Fruit fly (Drosophila melanogaster) whole organism, wandering third instar larva: ENCODE measurements around the gene Ugt35E2.

Experiments
- Abd-B ChIP-seq: fragments of >200 bp; optimal IDR thresholded peaks from 2 replicates; lab custom pipeline; 2017; ENCODE audit warnings: missing biosample characterization, missing genetic modification characterization
- CG32264 ChIP-seq: fragments of 200-800 bp; sonication (Bioruptor generic); optimal IDR thresholded peaks from 2 replicates; lab custom pipeline; 2016; ENCODE audit warnings: missing biosample characterization, missing genetic modification characterization
- CG9705 ChIP-seq: fragments of 200-800 bp; sonication (Bioruptor generic); optimal IDR thresholded peaks from 2 replicates; lab custom pipeline; 2018; ENCODE audit warnings: missing biosample characterization, mild to moderate bottlenecking, missing genetic modification characterization
- CrebA ChIP-seq: fragments of 200-800 bp; sonication (Bioruptor generic); optimal IDR thresholded peaks from 2 replicates; lab custom pipeline; 2016; ENCODE audit warnings: missing biosample characterization, mild to moderate bottlenecking, missing genetic modification characterization, borderline replicate concordance
- Dfd ChIP-seq: fragments of >200 bp; optimal IDR thresholded peaks from 2 replicates; lab custom pipeline; 2017; ENCODE audit warnings: missing biosample characterization, missing genetic modification characterization
- Dif ChIP-seq: fragments of 200-275, 200-300 bp; sonication (Bioruptor generic); optimal IDR thresholded peaks from 2 replicates; lab custom pipeline; 2018; ENCODE audit warnings: missing biosample characterization, missing genetic modification characterization; ENCODE audit not compliant: partially characterized antibody
- GATAd ChIP-seq: sonication (Bioruptor generic); optimal IDR thresholded peaks from 2 replicates; lab custom pipeline; 2016; ENCODE audit warnings: missing biosample characterization, missing genetic modification characterization
- HLH106 ChIP-seq: fragments of 200-800 bp; optimal IDR thresholded peaks from 3 replicates; lab custom pipeline; 2019; ENCODE audit warnings: missing biosample characterization, mild to moderate bottlenecking, missing genetic modification characterization, moderate library complexity
- Hnf4 ChIP-seq: fragments of 200-800 bp; sonication (Bioruptor generic); optimal IDR thresholded peaks from 2 replicates; lab custom pipeline; 2016; ENCODE audit warnings: missing biosample characterization, mild to moderate bottlenecking, missing genetic modification characterization
- Hr78 ChIP-seq: fragments of >200 bp; optimal IDR thresholded peaks from 2 replicates; lab custom pipeline; 2017; ENCODE audit warnings: missing biosample characterization, missing genetic modification characterization
- Hr83 ChIP-seq: fragments of 200-300 bp; sonication (Bioruptor generic); optimal IDR thresholded peaks from 2 replicates; lab custom pipeline; 2016; ENCODE audit warnings: missing biosample characterization, mild to moderate bottlenecking, missing genetic modification characterization, moderate library complexity; ENCODE audit not compliant: poor library complexity, severe bottlenecking
- Jra ChIP-seq: sonication (Bioruptor generic); optimal IDR thresholded peaks from 2 replicates; lab custom pipeline; 2016; ENCODE audit warnings: missing biosample characterization, missing genetic modification characterization
- Mio ChIP-seq: sonication (Bioruptor generic); optimal IDR thresholded peaks from 2 replicates; lab custom pipeline; 2016; ENCODE audit warnings: missing biosample characterization, missing genetic modification characterization
- Myc ChIP-seq: fragments of >200 bp; optimal IDR thresholded peaks from 2 replicates; lab custom pipeline; 2017
- N ChIP-seq: fragments of >200 bp; optimal IDR thresholded peaks from 2 replicates; lab custom pipeline; 2018; ENCODE audit warnings: missing biosample characterization, missing external identifiers, missing genetic modification characterization
- OdsH ChIP-seq: fragments of 200-800 bp; sonication (Bioruptor generic); optimal IDR thresholded peaks from 2 replicates; lab custom pipeline; 2016; ENCODE audit warnings: missing biosample characterization, mild to moderate bottlenecking, missing genetic modification characterization
- Rel ChIP-seq, 2 experiments: fragments of 200-800 bp; sonication (Bioruptor generic) in 1 of 2; optimal IDR thresholded peaks; 2 replicates in 1 of 2; 3 replicates in 1 of 2; lab custom pipeline; 2016 to 2019; ENCODE audit warnings: mild to moderate bottlenecking in 2 of 2, missing biosample characterization in 2 of 2, missing genetic modification characterization in 2 of 2, moderate library complexity in 1 of 2
- Sp1 ChIP-seq: fragments of 200-800 bp; sonication (Bioruptor generic); optimal IDR thresholded peaks from 3 replicates; lab custom pipeline; 2019; ENCODE audit warnings: missing biosample characterization, mild to moderate bottlenecking, missing genetic modification characterization, moderate library complexity
- Vsx2 ChIP-seq: fragments of 200-300, 225-300 bp; sonication (Bioruptor generic); optimal IDR thresholded peaks from 2 replicates; lab custom pipeline; 2018; ENCODE audit warnings: missing biosample characterization, missing genetic modification characterization; ENCODE audit not compliant: partially characterized antibody
- br ChIP-seq: fragments of 200-800 bp; sonication (Bioruptor generic); optimal IDR thresholded peaks from 2 replicates; lab custom pipeline; 2016; ENCODE audit warnings: missing biosample characterization, missing genetic modification characterization
- brk ChIP-seq: fragments of 200-800 bp; sonication (Bioruptor generic); optimal IDR thresholded peaks from 2 replicates; lab custom pipeline; 2016; ENCODE audit warnings: missing biosample characterization, mild to moderate bottlenecking, missing genetic modification characterization
- dl ChIP-seq, 2 experiments: fragments of 175-275, 200-275 bp in 1 of 2; fragments of 200-275 bp in 1 of 2; sonication (Bioruptor generic); optimal IDR thresholded peaks; lab custom pipeline; 2018; ENCODE audit warnings: mild to moderate bottlenecking in 2 of 2, missing biosample characterization in 2 of 2, missing genetic modification characterization in 2 of 2, moderate library complexity in 2 of 2; ENCODE audit not compliant: partially characterized antibody in 2 of 2, insufficient read depth in 1 of 2
- dmrt93B ChIP-seq: fragments of 200-800 bp; sonication (Bioruptor generic); optimal IDR thresholded peaks from 2 replicates; lab custom pipeline; 2018; ENCODE audit warnings: missing biosample characterization, mild to moderate bottlenecking, missing genetic modification characterization
- dsf ChIP-seq: sonication (Bioruptor generic); optimal IDR thresholded peaks from 2 replicates; lab custom pipeline; 2016; ENCODE audit warnings: missing biosample characterization, missing genetic modification characterization, borderline replicate concordance
- ey ChIP-seq: fragments of 200-800 bp; sonication (Bioruptor generic); optimal IDR thresholded peaks from 2 replicates; lab custom pipeline; 2016; ENCODE audit warnings: missing biosample characterization, missing genetic modification characterization
- foxo ChIP-seq, 2 experiments: fragments of 200-800 bp; sonication (Bioruptor generic); optimal IDR thresholded peaks; 2 replicates in 1 of 2; 3 replicates in 1 of 2; lab custom pipeline; 2016 to 2017; ENCODE audit warnings: missing biosample characterization in 2 of 2, missing genetic modification characterization in 2 of 2
- fru ChIP-seq: fragments of 200-800 bp; sonication (Bioruptor generic); optimal IDR thresholded peaks from 3 replicates; lab custom pipeline; 2016; ENCODE audit warnings: missing biosample characterization, mild to moderate bottlenecking, missing genetic modification characterization
- h ChIP-seq: fragments of 200-800 bp; sonication (Bioruptor generic); optimal IDR thresholded peaks from 3 replicates; lab custom pipeline; 2016; ENCODE audit warnings: missing biosample characterization, mild to moderate bottlenecking, missing genetic modification characterization
- jim ChIP-seq: fragments of 175-275, 200-325 bp; sonication (Bioruptor generic); optimal IDR thresholded peaks from 2 replicates; lab custom pipeline; 2016; ENCODE audit warnings: missing biosample characterization, mild to moderate bottlenecking, missing genetic modification characterization
- lola ChIP-seq: fragments of >200 bp; optimal IDR thresholded peaks from 2 replicates; lab custom pipeline; 2017; ENCODE audit warnings: missing biosample characterization, missing genetic modification characterization
- pan ChIP-seq: fragments of >200 bp; optimal IDR thresholded peaks from 2 replicates; lab custom pipeline; 2017
- psq ChIP-seq: fragments of 200-800 bp; sonication (Bioruptor generic); optimal IDR thresholded peaks from 3 replicates; lab custom pipeline; 2017; ENCODE audit warnings: missing biosample characterization, mild to moderate bottlenecking, missing genetic modification characterization, moderate library complexity
- rgr ChIP-seq: fragments of 200-800 bp; sonication (Bioruptor generic); optimal IDR thresholded peaks from 3 replicates; lab custom pipeline; 2016; ENCODE audit warnings: missing biosample characterization, mild to moderate bottlenecking, missing genetic modification characterization
- sage ChIP-seq: fragments of 200-800 bp; sonication (Bioruptor generic); optimal IDR thresholded peaks from 2 replicates; lab custom pipeline; 2016; ENCODE audit warnings: missing biosample characterization, mild to moderate bottlenecking, missing genetic modification characterization
- sv ChIP-seq: fragments of 200-800 bp; sonication (Bioruptor generic); optimal IDR thresholded peaks from 3 replicates; lab custom pipeline; 2016; ENCODE audit warnings: missing biosample characterization, missing genetic modification characterization
- tai ChIP-seq: sonication (Bioruptor generic); optimal IDR thresholded peaks from 2 replicates; lab custom pipeline; 2016; ENCODE audit warnings: missing biosample characterization, missing genetic modification characterization
- usp ChIP-seq: fragments of >200 bp; optimal IDR thresholded peaks from 2 replicates; lab custom pipeline; 2017; ENCODE audit warnings: missing biosample characterization, missing genetic modification characterization
- woc ChIP-seq: sonication (Bioruptor generic); optimal IDR thresholded peaks from 2 replicates; lab custom pipeline; 2016; ENCODE audit warnings: missing biosample characterization, mild to moderate bottlenecking, missing genetic modification characterization

Ugt35E2 gene

DNA sequence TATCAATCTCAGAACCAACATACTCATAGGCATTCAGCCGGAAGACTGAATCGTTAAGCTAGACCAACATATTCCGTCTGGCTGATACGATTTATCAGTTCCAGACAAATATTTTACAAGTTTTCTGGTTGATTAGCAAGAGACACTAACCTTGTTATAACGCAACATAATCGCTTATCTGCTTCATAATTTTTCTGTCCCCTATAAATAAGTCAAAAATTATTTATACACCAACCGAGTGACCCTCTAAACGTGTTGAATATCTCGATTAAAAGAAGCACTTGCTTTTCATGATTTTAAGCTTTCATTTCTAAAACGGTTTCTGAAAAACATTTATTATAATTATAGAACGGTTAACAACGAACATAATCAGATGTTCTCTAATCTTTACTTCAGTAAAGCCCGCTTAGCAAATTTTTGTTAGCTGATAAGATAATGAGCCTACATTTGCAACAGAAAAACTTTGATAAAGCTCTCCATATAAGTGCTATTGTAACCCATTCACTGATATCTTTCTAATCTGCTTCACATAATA is at the start of gene Ugt35E2:
Ugt35E2 (minus strand) TSS at position 51 of the 535 bp plus-strand sequence.
- no peak for TF ChIP-seq usp (GFP tag; lab: Kevin White, UChicago)

DNA sequence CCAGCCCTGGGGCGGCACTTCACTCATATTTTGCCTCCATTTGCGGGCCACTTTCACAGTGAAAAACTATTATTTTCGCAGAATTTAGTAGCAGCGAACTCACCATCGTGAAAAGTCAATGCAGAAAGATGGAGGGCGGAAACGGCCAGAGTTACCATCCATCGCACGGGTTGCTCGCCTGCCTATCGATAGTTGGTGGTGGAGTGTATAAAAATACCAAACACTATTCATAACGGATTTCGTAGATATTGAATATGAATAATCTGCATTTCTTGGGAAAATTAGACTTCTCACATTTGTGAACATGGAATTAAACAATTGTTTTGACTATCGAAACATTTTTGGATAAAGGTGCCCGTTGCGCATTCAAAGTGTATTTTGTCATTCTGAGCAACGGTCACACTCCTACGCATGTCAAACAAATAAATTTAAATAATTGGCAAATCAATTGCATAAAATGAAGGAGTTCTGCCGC is 48.4 kb upstream of the Ugt35E2 start, which contains the start of the genes RpS25 and CG4820:
RpS25 (minus strand) TSS at position 132 of the 475 bp plus-strand sequence.
CG4820 (plus strand) TSS at position 380 of the 475 bp plus-strand sequence.
- no peak for TF ChIP-seq pan (lab: Kevin White, UChicago)
- TF ChIP-seq jim (GFP tag; lab: Kevin White, UChicago), result no peak
- TF ChIP-seq dsf (GFP tag; lab: Kevin White, UChicago), result peak; percentile 18
- TF ChIP-seq dl (GFP tag; optimal IDR thresholded peaks at IDR 0.05; lab: Kevin White, UChicago; ENCODE audit: insufficient read depth in 1 of 2, partially characterized antibody in 2 of 2), result no peak
- TF ChIP-seq sage, result no peak
- TF ChIP-seq sv (GFP tag; lab: Kevin White, UChicago), result peak; percentile 82
- TF ChIP-seq h (GFP tag; lab: Kevin White, UChicago), result peak; percentile 89
- no peak for TF ChIP-seq CrebA (GFP tag; lab: Kevin White, UChicago)
- peak; percentile 77 for TF ChIP-seq Mio (GFP tag; lab: Kevin White, UChicago)
- TF ChIP-seq Vsx2 (GFP tag; lab: Kevin White, UChicago), result peak; percentile 95
- TF ChIP-seq Hr83, result peak; percentile 93
- peak; percentile 95 for TF ChIP-seq dmrt93B (GFP tag; lab: Kevin White, UChicago)
- TF ChIP-seq Sp1, result peak; percentile 89
- no peak for TF ChIP-seq GATAd
- TF ChIP-seq rgr (GFP tag; lab: Kevin White, UChicago), result peak; percentile 93
- TF ChIP-seq ey (GFP tag; lab: Kevin White, UChicago), result peak; percentile 69
- TF ChIP-seq psq, result peak; percentile 63
- TF ChIP-seq brk (GFP tag; lab: Kevin White, UChicago), result no peak
- no peak for TF ChIP-seq N
- TF ChIP-seq fru (GFP tag; lab: Kevin White, UChicago), result peak; percentile 83
- TF ChIP-seq Jra (GFP tag; lab: Kevin White, UChicago), result peak; percentile 78
- no peak for TF ChIP-seq Hr78
- TF ChIP-seq woc (GFP tag; lab: Kevin White, UChicago), result peak; percentile 12
- peak; percentile 83 for TF ChIP-seq HLH106 (tag; lab: Kevin White, UChicago)
- no peak for TF ChIP-seq Abd-B
- no peak for TF ChIP-seq usp (GFP tag; lab: Kevin White, UChicago)
- peak in 1 of 2 experiments; percentile 78 for TF ChIP-seq foxo (GFP tag; optimal IDR thresholded peaks at IDR 0.05; lab: Kevin White, UChicago)
- TF ChIP-seq br (GFP tag; lab: Kevin White, UChicago), result peak; percentile 88
- TF ChIP-seq CG9705 (GFP tag; lab: Kevin White, UChicago), result peak; percentile 91
- no peak for TF ChIP-seq Dfd (GFP tag; lab: Kevin White, UChicago)
- no peak for TF ChIP-seq tai
- peak; percentile 52 for TF ChIP-seq Dif (GFP tag; lab: Kevin White, UChicago)
- TF ChIP-seq Rel (GFP tag; optimal IDR thresholded peaks at IDR 0.05; lab: Kevin White, UChicago), result no peak
- peak; percentile 61 for TF ChIP-seq Rel (tag; optimal IDR thresholded peaks at IDR 0.05; lab: Kevin White, UChicago)
- TF ChIP-seq OdsH (GFP tag; lab: Kevin White, UChicago), result peak; percentile 82
- TF ChIP-seq CG32264 (GFP tag; lab: Kevin White, UChicago), result peak; percentile 56
- TF ChIP-seq Hnf4 (GFP tag; lab: Kevin White, UChicago), result peak; percentile 52
- no peak for TF ChIP-seq lola
- TF ChIP-seq Myc (lab: Kevin White, UChicago), result peak; percentile 60
